Worm (Caenorhabditis elegans) whole organism, L3 larva: Measurements from ENCODE around the gene clec-238.
"Not testable (repeated sequence)": the region's sequence is repeated elsewhere in the genome, so short reads cannot be mapped to it uniquely, and the experiment has no call there.

Experiments used
- ZK546.5 ChIP-seq: sonication (generic microtip); optimal IDR thresholded peaks from 2 replicates; lab custom pipeline; 2017; ENCODE audit warnings: missing biosample characterization, missing genetic modification characterization
- aly-2 ChIP-seq: fragments of 150-350 bp; optimal IDR thresholded peaks from 2 replicates; lab custom pipeline; 2014; ENCODE audit warnings: missing biosample characterization, missing genetic modification characterization
- ceh-16 ChIP-seq: sonication (generic microtip); optimal IDR thresholded peaks from 2 replicates; lab custom pipeline; 2017; ENCODE audit warnings: missing biosample characterization, missing genetic modification characterization
- ceh-28 ChIP-seq: fragments of 150-350 bp; optimal IDR thresholded peaks from 2 replicates; lab custom pipeline; 2014; ENCODE audit warnings: missing biosample characterization, missing genetic modification reagents, missing genetic modification characterization
- ceh-82 ChIP-seq: fragments of 150-350 bp; optimal IDR thresholded peaks from 2 replicates; lab custom pipeline; 2014; ENCODE audit warnings: missing biosample characterization, missing genetic modification characterization
- ceh-9 ChIP-seq: sonication (generic microtip); optimal IDR thresholded peaks from 2 replicates; lab custom pipeline; 2018; ENCODE audit warnings: missing biosample characterization, missing genetic modification characterization
- daf-12 ChIP-seq: fragments of 150-350 bp; optimal IDR thresholded peaks from 2 replicates; lab custom pipeline; 2014; ENCODE audit warnings: missing biosample characterization, missing genetic modification reagents, missing genetic modification characterization
- egl-5 ChIP-seq: fragments of 150-350 bp; optimal IDR thresholded peaks from 2 replicates; lab custom pipeline; 2017; ENCODE audit warnings: missing biosample characterization, missing genetic modification reagents, missing genetic modification characterization, inconsistent platforms
- elt-2 ChIP-seq: sonication (generic microtip); optimal IDR thresholded peaks from 2 replicates; lab custom pipeline; 2016; ENCODE audit warnings: missing genetic modification reagents, mild to moderate bottlenecking, missing genetic modification characterization, missing compliant biosample characterization
- eor-1 ChIP-seq, 2 experiments: fragments of 150-350 bp; optimal IDR thresholded peaks; 2 replicates each; lab custom pipeline; 2014 to 2018; ENCODE audit warnings: missing biosample characterization in 2 of 2, missing genetic modification characterization in 2 of 2
- fkh-10 ChIP-seq: sonication (generic microtip); optimal IDR thresholded peaks from 2 replicates; lab custom pipeline; 2017; ENCODE audit warnings: missing biosample characterization, missing genetic modification reagents, missing genetic modification characterization
- fkh-2 ChIP-seq: fragments of 150-350 bp; optimal IDR thresholded peaks from 2 replicates; lab custom pipeline; 2014; ENCODE audit warnings: missing biosample characterization, missing genetic modification reagents, missing genetic modification characterization
- fos-1 ChIP-seq: fragments of 150-350 bp; optimal IDR thresholded peaks from 2 replicates; lab custom pipeline; 2014; ENCODE audit warnings: missing biosample characterization, missing genetic modification characterization
- hmg-11 ChIP-seq: sonication (generic microtip); optimal IDR thresholded peaks from 2 replicates; lab custom pipeline; 2016; ENCODE audit warnings: missing genetic modification characterization, missing compliant biosample characterization
- lin-39 ChIP-seq: fragments of 150-350 bp; optimal IDR thresholded peaks from 2 replicates; lab custom pipeline; 2018; ENCODE audit warnings: missing biosample characterization, missing genetic modification reagents, missing genetic modification characterization
- lsy-12 ChIP-seq: sonication (generic microtip); optimal IDR thresholded peaks from 2 replicates; lab custom pipeline; 2016; ENCODE audit warnings: mild to moderate bottlenecking, missing genetic modification characterization, missing compliant biosample characterization
- mml-1 ChIP-seq: fragments of 150-350 bp; sonication (generic microtip); optimal IDR thresholded peaks from 3 replicates; lab custom pipeline; 2014; ENCODE audit warnings: missing biosample characterization, missing genetic modification characterization
- nfya-1 ChIP-seq: sonication (generic microtip); optimal IDR thresholded peaks from 2 replicates; lab custom pipeline; 2017; ENCODE audit warnings: missing genetic modification characterization, mild to moderate bottlenecking, missing compliant biosample characterization, antibody characterized with exemption, moderate library complexity; ENCODE audit not compliant: insufficient read depth
- nhr-11 ChIP-seq: fragments of 150-350 bp; optimal IDR thresholded peaks from 2 replicates; lab custom pipeline; 2014; ENCODE audit warnings: missing biosample characterization, missing genetic modification characterization
- nhr-237 ChIP-seq: fragments of 150-350 bp; optimal IDR thresholded peaks from 2 replicates; lab custom pipeline; 2014; ENCODE audit warnings: missing biosample characterization, missing genetic modification characterization
- nhr-25 ChIP-seq: sonication (generic microtip); optimal IDR thresholded peaks from 2 replicates; lab custom pipeline; 2017; ENCODE audit warnings: missing biosample characterization, missing genetic modification characterization
- nhr-28 ChIP-seq: fragments of 150-350 bp; optimal IDR thresholded peaks from 2 replicates; lab custom pipeline; 2014; ENCODE audit warnings: missing biosample characterization, missing genetic modification characterization
- nhr-43 ChIP-seq: sonication (generic microtip); optimal IDR thresholded peaks from 2 replicates; lab custom pipeline; 2016; ENCODE audit warnings: mild to moderate bottlenecking, missing genetic modification characterization, missing compliant biosample characterization; ENCODE audit not compliant: poor library complexity, severe bottlenecking
- nhr-67 ChIP-seq: fragments of 150-350 bp; optimal IDR thresholded peaks from 2 replicates; lab custom pipeline; 2014; ENCODE audit warnings: missing biosample characterization, missing genetic modification characterization
- nhr-76 ChIP-seq: fragments of 150-350 bp; sonication (generic microtip); optimal IDR thresholded peaks from 5 replicates; lab custom pipeline; 2014; ENCODE audit warnings: missing biosample characterization, missing genetic modification characterization
- pha-4 ChIP-seq: fragments of 150-350 bp; optimal IDR thresholded peaks from 2 replicates; lab custom pipeline; 2014; ENCODE audit warnings: missing biosample characterization, missing genetic modification reagents, missing genetic modification characterization
- pqm-1 ChIP-seq: fragments of 150-350 bp; optimal IDR thresholded peaks from 2 replicates; lab custom pipeline; 2017; ENCODE audit warnings: missing biosample characterization, missing genetic modification characterization, inconsistent platforms
- sea-2 ChIP-seq: fragments of 150-350 bp; sonication (generic microtip); optimal IDR thresholded peaks from 4 replicates; lab custom pipeline; 2014; ENCODE audit warnings: missing biosample characterization, missing genetic modification reagents, missing genetic modification characterization
- skn-1 ChIP-seq: fragments of 150-350 bp; optimal IDR thresholded peaks from 2 replicates; lab custom pipeline; 2014; ENCODE audit warnings: missing biosample characterization, missing genetic modification characterization
- tbx-2 ChIP-seq: sonication (generic microtip); optimal IDR thresholded peaks from 2 replicates; lab custom pipeline; 2016; ENCODE audit warnings: mild to moderate bottlenecking, missing genetic modification characterization, missing compliant biosample characterization
- unc-39 ChIP-seq: sonication (generic microtip); optimal IDR thresholded peaks from 4 replicates; lab custom pipeline; 2017; ENCODE audit warnings: missing biosample characterization, missing genetic modification characterization
- unc-62 ChIP-seq: fragments of 150-350 bp; sonication (generic microtip); optimal IDR thresholded peaks from 4 replicates; lab custom pipeline; 2014; ENCODE audit warnings: missing biosample characterization, missing genetic modification reagents, missing genetic modification characterization
- zag-1 ChIP-seq: fragments of 150-350 bp; optimal IDR thresholded peaks from 2 replicates; lab custom pipeline; 2014; ENCODE audit warnings: missing biosample characterization, missing genetic modification characterization
- ztf-11 ChIP-seq: fragments of 150-350 bp; optimal IDR thresholded peaks from 2 replicates; lab custom pipeline; 2014; ENCODE audit warnings: missing biosample characterization, missing genetic modification characterization
- ztf-4 ChIP-seq: fragments of 150-350 bp; optimal IDR thresholded peaks from 2 replicates; lab custom pipeline; 2014; ENCODE audit warnings: missing biosample characterization, missing genetic modification characterization

The clec-238 gene

DNA sequence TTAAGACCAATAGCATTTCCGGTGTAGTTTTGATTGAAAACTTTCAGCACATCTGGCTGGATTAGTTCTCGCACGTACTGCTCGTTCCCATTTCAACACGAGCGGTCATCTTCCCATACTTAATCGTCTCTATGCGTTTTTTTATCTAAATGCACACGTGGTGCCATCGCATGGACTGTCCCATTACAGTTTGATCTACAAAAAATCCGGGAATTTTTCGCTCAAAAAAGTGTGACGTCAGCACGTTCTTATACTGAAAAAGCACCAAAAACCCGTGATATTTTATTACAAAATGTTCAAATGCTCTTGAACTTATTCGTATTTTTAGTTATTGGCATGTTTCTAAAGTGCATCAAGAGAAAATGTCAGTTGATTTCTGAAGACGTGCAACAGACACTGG lies 29.7 kb upstream of the clec-238 start, which contains the start of gene Y102A5C.4:
Gene Y102A5C.4 (plus strand): TSS at position 301 of the 400 bp plus-strand sequence.
- TF ChIP-seq lsy-12 (tag; lab: Kevin White, UChicago), result no peak
- no peak for TF ChIP-seq nfya-1
- no peak for TF ChIP-seq ZK546.5 (tag; lab: Kevin White, UChicago)
- TF ChIP-seq zag-1, result no peak
- no peak for TF ChIP-seq unc-62 (GFP tag; lab: Kevin White, UChicago)
- TF ChIP-seq nhr-25, result no peak
- no peak for TF ChIP-seq hmg-11
- no peak for TF ChIP-seq lin-39 (tag; lab: Kevin White, UChicago)
- TF ChIP-seq daf-12 (tag; lab: Kevin White, UChicago), result no peak
- TF ChIP-seq nhr-43 (tag; lab: Kevin White, UChicago), result no peak
- TF ChIP-seq ceh-16 (tag; lab: Kevin White, UChicago), result no peak
- no peak for TF ChIP-seq eor-1 (tag; optimal IDR thresholded peaks at IDR 0.05; lab: Kevin White, UChicago)
- TF ChIP-seq elt-2 (tag; lab: Kevin White, UChicago), result no peak
- no peak for TF ChIP-seq pqm-1 (tag; lab: Kevin White, UChicago)
- no peak for TF ChIP-seq fos-1 (tag; lab: Kevin White, UChicago)
- no peak for TF ChIP-seq unc-39 (tag; lab: Kevin White, UChicago)
- TF ChIP-seq fkh-2 (tag; lab: Kevin White, UChicago), result no peak
- no peak for TF ChIP-seq fkh-10 (GFP tag; lab: Kevin White, UChicago)
- no peak for TF ChIP-seq nhr-67
- TF ChIP-seq tbx-2 (tag; lab: Kevin White, UChicago), result no peak

DNA sequence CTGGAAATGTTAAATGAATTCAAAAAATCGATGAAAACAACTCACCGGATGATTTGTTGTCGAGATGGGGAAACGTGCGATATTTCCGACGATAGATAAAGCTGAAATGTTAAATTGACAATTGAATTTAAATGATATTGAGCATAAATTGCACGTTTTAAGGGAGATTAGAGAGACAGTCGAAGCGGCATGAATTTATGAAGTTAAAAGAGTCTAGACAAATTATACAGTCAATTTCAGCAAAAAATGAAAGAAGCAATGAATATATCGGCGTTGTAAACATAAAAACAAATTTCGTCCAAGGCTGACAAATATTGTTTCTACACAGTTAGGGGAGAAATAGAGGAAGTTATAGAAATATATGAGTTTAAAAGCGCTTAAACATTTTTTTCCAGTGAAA lies 24.3 kb upstream of the clec-238 start, which contains the start of gene Y102A5C.36:
Gene Y102A5C.36 (minus strand): TSS at position 101 of the 400 bp plus-strand sequence.
- TF ChIP-seq skn-1 (no peak), nhr-76 (tag; lab: Kevin White, UChicago) (no peak), egl-5 (tag; lab: Kevin White, UChicago) (no peak), fkh-2 (tag; lab: Kevin White, UChicago) (no peak), elt-2 (tag; lab: Kevin White, UChicago) (no peak), ceh-9 (tag; lab: Kevin White, UChicago) (no peak)
- TF ChIP-seq, all 47 proteins: peak for 0

- TF ChIP-seq elt-2 (tag; lab: Kevin White, UChicago); zag-1; nhr-11 (tag; lab: Kevin White, UChicago): not testable (repeated sequence)
- TF ChIP-seq, all 47 proteins: peak for 0; not testable (repeated sequence) for 47
These were observed 12.9 kb upstream of the clec-238 start, which contains the start of gene fbxa-148 for ce11 chrV:16938731-16939130. Gene fbxa-148, plus strand, starts transcription at chrV:16939031.

ce11 chrV:16948011-16948410 lies 3.6 kb upstream of the clec-238 start, which contains the start of gene fbxa-112:
Gene fbxa-112, minus strand, starts transcription at chrV:16948111.
- not testable (repeated sequence) for TF ChIP-seq ceh-28; nhr-237 (tag; lab: Kevin White, UChicago); eor-1 (tag; optimal IDR thresholded peaks at IDR 0.05; lab: Kevin White, UChicago)

- TF ChIP-seq sea-2 (GFP tag; lab: Kevin White, UChicago); fkh-10 (GFP tag; lab: Kevin White, UChicago); nhr-76 (tag; lab: Kevin White, UChicago): not testable (repeated sequence)
These were observed 2.0 kb upstream of the clec-238 start, which contains the start of gene fbxa-111 for ce11 chrV:16949609-16950008. Gene fbxa-111, minus strand, starts transcription at chrV:16949709.

ce11 chrV:16950036-16950435 lies 1.6 kb upstream of the clec-238 start:
- TF ChIP-seq mml-1 (tag; lab: Kevin White, UChicago) (no peak), lin-39 (tag; lab: Kevin White, UChicago) (no peak), egl-5 (tag; lab: Kevin White, UChicago) (no peak), aly-2 (no peak), ceh-16 (tag; lab: Kevin White, UChicago) (no peak), nhr-28 (tag; lab: Kevin White, UChicago) (no peak), fkh-2 (tag; lab: Kevin White, UChicago) (no peak), elt-2 (tag; lab: Kevin White, UChicago) (no peak), skn-1 (no peak), ztf-11 (tag; lab: Kevin White, UChicago) (no peak), pha-4 (tag; lab: Kevin White, UChicago) (no peak), nfya-1 (no peak), eor-1 (tag; optimal IDR thresholded peaks at IDR 0.05; lab: Kevin White, UChicago) (no peak), ceh-82 (tag; lab: Kevin White, UChicago) (no peak), nhr-11 (tag; lab: Kevin White, UChicago) (no peak), ceh-9 (tag; lab: Kevin White, UChicago) (no peak), hmg-11 (no peak), ztf-4 (tag; lab: Kevin White, UChicago) (no peak), fkh-10 (GFP tag; lab: Kevin White, UChicago) (no peak)
- TF ChIP-seq, all 47 proteins: peak for 0
